Worm (Caenorhabditis elegans) whole organism, L1 larva: ENCODE results near the gene F22B5.10.
"Not testable (repeated sequence)": the region's sequence is repeated elsewhere in the genome, so short reads cannot be mapped to it uniquely, and the experiment has no call there.

Experiments used
- C34B4.2 ChIP-seq: sonication (generic microtip); optimal IDR thresholded peaks from 2 replicates; lab custom pipeline; 2017; ENCODE audit warnings: mild to moderate bottlenecking, missing genetic modification characterization, missing compliant biosample characterization
- Y116A8C.19 ChIP-seq: sonication (generic microtip); optimal IDR thresholded peaks from 2 replicates; lab custom pipeline; 2016; ENCODE audit warnings: missing compliant biosample characterization, missing genetic modification characterization, borderline replicate concordance
- aha-1 ChIP-seq: fragments of 150-350 bp; optimal IDR thresholded peaks from 2 replicates; lab custom pipeline; 2014; ENCODE audit warnings: missing biosample characterization, missing genetic modification characterization
- aly-2 ChIP-seq: fragments of 150-350 bp; optimal IDR thresholded peaks from 2 replicates; lab custom pipeline; 2014; ENCODE audit warnings: missing biosample characterization, missing genetic modification characterization
- ceh-88 ChIP-seq: fragments of 200-800 bp; sonication (Bioruptor generic); IDR thresholded peaks from 2 replicates; pipeline ENCODE4 v1.3.6; 2022; ENCODE audit warnings: missing genetic modification characterization, missing compliant biosample characterization
- dpl-1 ChIP-seq, 3 experiments: fragments of 150-350 bp in 2 of 3; sonication (generic microtip) in 1 of 3; optimal IDR thresholded peaks; 2 replicates each; lab custom pipeline; 2014 to 2017; ENCODE audit warnings: missing biosample characterization in 3 of 3, missing genetic modification characterization in 3 of 3, missing genetic modification reagents in 3 of 3
- egl-27 ChIP-seq, 2 experiments: fragments of 150-350 bp in 1 of 2; sonication (generic microtip); optimal IDR thresholded peaks; 3 replicates each; lab custom pipeline; 2017 to 2018; ENCODE audit warnings: missing biosample characterization in 2 of 2, missing genetic modification characterization in 2 of 2, missing genetic modification reagents in 2 of 2
- elt-2 ChIP-seq: sonication (generic microtip); optimal IDR thresholded peaks from 2 replicates; lab custom pipeline; 2016; ENCODE audit warnings: missing genetic modification characterization, mild to moderate bottlenecking, inconsistent platforms, missing compliant biosample characterization, missing genetic modification reagents
- ets-5 ChIP-seq: fragments of 200-800 bp; sonication (Bioruptor generic); IDR thresholded peaks from 2 replicates; pipeline ENCODE4 v1.3.6; 2022; ENCODE audit warnings: missing genetic modification characterization, missing compliant biosample characterization
- fkh-10 ChIP-seq: sonication (generic microtip); optimal IDR thresholded peaks from 2 replicates; lab custom pipeline; 2017; ENCODE audit warnings: missing biosample characterization, missing genetic modification reagents, missing genetic modification characterization
- fkh-4 ChIP-seq: sonication (generic microtip); optimal IDR thresholded peaks from 2 replicates; lab custom pipeline; 2016; ENCODE audit warnings: missing compliant biosample characterization, missing genetic modification characterization, borderline replicate concordance
- fkh-8 ChIP-seq: sonication (generic microtip); optimal IDR thresholded peaks from 2 replicates; lab custom pipeline; 2016; ENCODE audit warnings: mild to moderate bottlenecking, missing genetic modification characterization, missing compliant biosample characterization
- hlh-17 ChIP-seq: fragments of 200-800 bp; sonication (Bioruptor generic); optimal IDR thresholded peaks from 2 replicates; lab custom pipeline; 2018; ENCODE audit warnings: missing genetic modification characterization, mild to moderate bottlenecking, missing compliant biosample characterization, moderate library complexity, borderline replicate concordance
- hpl-2 ChIP-seq: fragments of 150-350 bp; optimal IDR thresholded peaks from 2 replicates; lab custom pipeline; 2014; ENCODE audit warnings: missing biosample characterization, missing genetic modification reagents, missing genetic modification characterization
- irx-1 ChIP-seq: sonication (generic microtip); optimal IDR thresholded peaks from 2 replicates; lab custom pipeline; 2016; ENCODE audit warnings: missing genetic modification characterization, missing compliant biosample characterization
- lir-3 ChIP-seq: sonication (generic microtip); optimal IDR thresholded peaks from 2 replicates; lab custom pipeline; 2016; ENCODE audit warnings: mild to moderate bottlenecking, missing genetic modification characterization, moderate library complexity, missing compliant biosample characterization; ENCODE audit not compliant: poor library complexity
- lsy-2 ChIP-seq, 2 experiments: fragments of 150-350 bp; optimal IDR thresholded peaks; 2 replicates each; lab custom pipeline; 2014; ENCODE audit warnings: missing biosample characterization in 2 of 2, missing genetic modification characterization in 2 of 2
- mab-9 ChIP-seq: fragments of 200-800 bp; sonication (Bioruptor generic); IDR thresholded peaks from 2 replicates; pipeline ENCODE4 v1.3.6; 2022; ENCODE audit warnings: missing genetic modification reagents, missing genetic modification characterization, missing compliant biosample characterization
- mep-1 ChIP-seq: fragments of 150-350 bp; optimal IDR thresholded peaks from 2 replicates; lab custom pipeline; 2014; ENCODE audit warnings: missing biosample characterization, missing genetic modification characterization
- nhr-12 ChIP-seq: sonication (generic microtip); optimal IDR thresholded peaks from 2 replicates; lab custom pipeline; 2017; ENCODE audit warnings: missing biosample characterization, missing genetic modification characterization
- nhr-19 ChIP-seq: fragments of 200-800 bp; sonication (Bioruptor generic); conservative IDR thresholded peaks from 2 replicates; pipeline ENCODE4 v1.3.6; 2022; ENCODE audit warnings: missing genetic modification characterization, missing compliant biosample characterization
- nhr-20 ChIP-seq: sonication (generic microtip); optimal IDR thresholded peaks from 2 replicates; lab custom pipeline; 2016; ENCODE audit warnings: mild to moderate bottlenecking, missing genetic modification characterization, missing compliant biosample characterization
- nhr-237 ChIP-seq: fragments of 150-350 bp; optimal IDR thresholded peaks from 2 replicates; lab custom pipeline; 2014; ENCODE audit warnings: missing biosample characterization, missing genetic modification characterization
- nhr-28 ChIP-seq: fragments of 150-350 bp; optimal IDR thresholded peaks from 2 replicates; lab custom pipeline; 2014; ENCODE audit warnings: missing biosample characterization, missing genetic modification characterization
- nhr-47 ChIP-seq: sonication (generic microtip); optimal IDR thresholded peaks from 2 replicates; lab custom pipeline; 2016; ENCODE audit warnings: mild to moderate bottlenecking, missing genetic modification characterization, moderate library complexity, missing compliant biosample characterization
- nhr-90 ChIP-seq: sonication (generic microtip); optimal IDR thresholded peaks from 2 replicates; lab custom pipeline; 2016; ENCODE audit warnings: mild to moderate bottlenecking, missing genetic modification characterization, missing compliant biosample characterization; ENCODE audit not compliant: poor library complexity
- pag-3 ChIP-seq: sonication (generic microtip); optimal IDR thresholded peaks from 2 replicates; lab custom pipeline; 2017; ENCODE audit warnings: missing genetic modification characterization, mild to moderate bottlenecking, missing compliant biosample characterization, antibody characterized with exemption, borderline replicate concordance; ENCODE audit not compliant: insufficient read depth
- pax-3 ChIP-seq: fragments of 200-800 bp; sonication (Bioruptor generic); optimal IDR thresholded peaks from 2 replicates; lab custom pipeline; 2018; ENCODE audit warnings: mild to moderate bottlenecking, missing genetic modification characterization, moderate library complexity, missing compliant biosample characterization
- pqm-1 ChIP-seq: sonication (generic microtip); optimal IDR thresholded peaks from 3 replicates; lab custom pipeline; 2017; ENCODE audit warnings: missing biosample characterization, missing genetic modification characterization
- skn-1 ChIP-seq: fragments of 150-350 bp; optimal IDR thresholded peaks from 2 replicates; lab custom pipeline; 2014; ENCODE audit warnings: missing biosample characterization, missing genetic modification characterization
- sox-4 ChIP-seq: sonication (generic microtip); optimal IDR thresholded peaks from 2 replicates; lab custom pipeline; 2016; ENCODE audit warnings: missing genetic modification characterization, missing compliant biosample characterization
- sup-37 ChIP-seq: fragments of 200-800 bp; sonication (Bioruptor generic); optimal IDR thresholded peaks from 2 replicates; lab custom pipeline; 2018; ENCODE audit warnings: mild to moderate bottlenecking, missing genetic modification characterization, missing compliant biosample characterization
- tlp-1 ChIP-seq: fragments of 150-350 bp; optimal IDR thresholded peaks from 2 replicates; lab custom pipeline; 2014; ENCODE audit warnings: missing biosample characterization, missing genetic modification characterization
- unc-30 ChIP-seq: sonication (generic microtip); optimal IDR thresholded peaks from 2 replicates; lab custom pipeline; 2017; ENCODE audit warnings: missing biosample characterization, missing genetic modification characterization
- unc-62 ChIP-seq: fragments of 150-350 bp; optimal IDR thresholded peaks from 2 replicates; lab custom pipeline; 2014; ENCODE audit warnings: missing biosample characterization, missing genetic modification reagents, missing genetic modification characterization
- unc-98 ChIP-seq: fragments of 200-800 bp; sonication (Bioruptor generic); IDR thresholded peaks from 2 replicates; pipeline ENCODE4 v1.3.6; 2022; ENCODE audit warnings: missing genetic modification characterization, missing compliant biosample characterization
- xbp-1 ChIP-seq: sonication (generic microtip); optimal IDR thresholded peaks from 2 replicates; lab custom pipeline; 2016; ENCODE audit warnings: missing genetic modification characterization, missing compliant biosample characterization
- ztf-11 ChIP-seq, 2 experiments: sonication (generic microtip); optimal IDR thresholded peaks; 2 replicates each; lab custom pipeline; 2016 to 2017; ENCODE audit warnings: missing genetic modification characterization in 2 of 2, missing biosample characterization in 1 of 2, missing compliant biosample characterization in 1 of 2

F22B5.10 gene

DNA sequence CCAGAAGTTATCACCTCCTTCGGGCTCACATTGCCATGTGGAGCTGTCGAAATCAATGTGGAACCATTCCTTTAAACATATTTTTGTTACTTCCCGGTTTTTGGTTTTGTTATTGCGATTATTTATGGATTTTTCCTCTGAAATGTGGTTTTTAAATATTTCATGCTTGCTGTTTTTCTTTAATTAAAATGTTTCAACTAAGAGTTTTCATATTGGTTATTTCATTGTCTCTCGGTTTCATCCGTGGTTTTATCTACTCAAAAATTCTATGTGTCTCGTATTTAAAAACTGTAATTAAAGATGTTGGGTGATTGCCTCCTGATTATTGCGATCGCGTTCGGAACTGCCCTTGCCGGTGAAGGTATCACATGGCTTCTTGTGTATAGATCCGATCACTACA lies at the start of gene F22B5.10:
Gene F22B5.10 (plus strand): TSS at position 301 of the 400 bp plus-strand sequence.
- TF ChIP-seq nhr-12 (tag; lab: Kevin White, UChicago) (no peak), sup-37 (GFP tag; lab: Kevin White, UChicago) (no peak), unc-30 (tag; lab: Kevin White, UChicago) (no peak), egl-27 (tag; optimal IDR thresholded peaks at IDR 0.05; lab: Kevin White, UChicago) (no peak), nhr-20 (no peak), pax-3 (no peak), irx-1 (no peak), xbp-1 (tag; lab: Kevin White, UChicago) (no peak), lir-3 (no peak), nhr-28 (tag; lab: Kevin White, UChicago) (no peak), skn-1 (no peak), C34B4.2 (tag; lab: Kevin White, UChicago) (no peak), dpl-1 (GFP tag; optimal IDR thresholded peaks at IDR 0.05; lab: Kevin White, UChicago) (no peak), tlp-1 (tag; lab: Kevin White, UChicago) (no peak), aha-1 (tag; lab: Kevin White, UChicago) (no peak), hlh-17 (GFP tag; lab: Kevin White, UChicago) (no peak), ets-5 (no peak)

DNA sequence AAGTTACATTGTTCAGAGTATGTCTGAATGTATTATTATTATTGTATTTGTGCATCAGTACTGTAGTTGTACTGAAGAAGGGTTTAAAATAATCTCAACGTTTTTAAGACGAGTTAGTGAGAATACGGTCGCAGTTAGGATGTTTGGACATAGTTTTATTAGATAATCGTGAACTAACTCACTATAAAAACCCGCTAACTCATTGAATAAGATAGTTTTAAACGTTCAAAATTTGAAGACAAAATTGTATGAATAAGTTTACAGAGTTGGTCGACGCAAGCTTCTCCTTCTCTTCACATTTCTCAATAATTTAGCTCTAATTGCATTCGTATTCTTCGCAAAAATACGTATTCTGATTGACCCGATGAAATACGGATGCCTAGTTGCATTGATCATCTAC lies 48.0 kb upstream of the F22B5.10 start:
- no peak for TF ChIP-seq sox-4 (tag; lab: Kevin White, UChicago)
- TF ChIP-seq lsy-2 (tag; optimal IDR thresholded peaks at IDR 0.05; lab: Kevin White, UChicago) = peak in 1 of 2 experiments; percentile 41
- no peak for TF ChIP-seq hpl-2 (GFP tag; lab: Kevin White, UChicago)
- TF ChIP-seq tlp-1 (tag; lab: Kevin White, UChicago) = peak; percentile 82

DNA sequence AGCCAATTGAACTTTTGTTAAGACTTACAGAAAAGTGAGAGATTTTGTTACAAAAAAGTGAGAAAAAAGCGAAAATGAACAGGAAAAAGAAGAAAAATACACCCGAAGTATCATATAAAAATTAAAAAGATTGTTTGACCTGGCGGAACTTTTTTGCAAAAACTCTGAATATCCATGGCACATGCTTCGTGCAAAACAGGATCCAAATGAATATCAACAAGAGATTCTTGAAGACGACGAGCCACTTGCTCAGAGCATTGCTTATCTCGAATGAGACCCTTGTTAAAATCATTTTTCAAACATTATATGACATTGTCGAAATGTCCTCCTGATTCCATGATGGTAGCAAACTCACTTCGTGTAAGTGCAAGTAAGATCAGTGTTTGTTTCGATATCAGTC lies 47.2 kb upstream of the F22B5.10 start, which contains the start of gene F14E5.8:
Gene F14E5.8 (plus strand): TSS at position 301 of the 400 bp plus-strand sequence.
- not testable (repeated sequence) for TF ChIP-seq unc-30, nhr-237, fkh-8 (tag; lab: Kevin White, UChicago)

DNA sequence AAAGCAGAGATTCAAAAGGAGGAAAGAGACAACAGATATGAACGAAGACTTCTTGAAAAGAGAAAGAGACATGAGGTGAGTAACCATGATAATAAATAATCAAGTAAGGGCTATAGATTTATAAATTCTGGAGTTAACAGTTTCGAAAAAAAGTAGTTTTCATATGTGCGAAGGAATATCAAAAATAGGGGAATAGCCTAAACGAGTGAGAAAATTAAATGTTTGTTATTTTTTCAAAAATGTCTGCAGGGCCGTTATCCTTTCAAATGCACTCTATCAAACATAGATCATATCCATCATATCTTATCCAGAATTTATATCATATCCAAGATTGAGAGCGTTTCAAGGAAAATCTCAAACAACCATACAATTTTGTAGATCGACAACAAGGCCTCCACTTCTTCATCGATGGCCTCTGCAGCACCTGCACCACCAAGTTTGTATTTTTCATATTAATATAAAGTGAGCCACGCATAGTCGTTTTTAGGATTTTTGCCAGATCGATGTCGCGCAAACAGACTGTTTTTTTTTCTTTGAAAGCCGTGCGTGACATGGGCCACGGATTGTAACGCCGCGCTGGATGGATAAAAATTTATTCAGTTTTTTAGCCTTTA lies 46.1 kb upstream of the F22B5.10 start:
- TF ChIP-seq tlp-1 (tag; lab: Kevin White, UChicago) (peak; percentile 90), lsy-2 (tag; optimal IDR thresholded peaks at IDR 0.05; lab: Kevin White, UChicago) (peak in 1 of 2 experiments; percentile 48), nhr-237 (tag; lab: Kevin White, UChicago) (no peak), fkh-10 (no peak), nhr-90 (no peak)

DNA sequence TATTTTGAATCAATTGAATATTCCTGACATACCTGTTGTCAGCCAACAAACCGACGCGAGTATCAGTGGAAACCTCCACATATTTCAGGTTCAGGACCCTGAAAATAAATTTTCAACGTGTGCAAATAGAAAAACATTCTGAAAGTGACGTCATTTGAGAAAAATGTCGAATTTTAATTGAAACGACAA lies 38.3 kb upstream of the F22B5.10 start, which contains the start of gene F14E5.2:
Gene F14E5.2 (minus strand): TSS at position 101 of the 189 bp plus-strand sequence.
- TF ChIP-seq mep-1 (tag; lab: Kevin White, UChicago) (no peak), ztf-11 (tag; optimal IDR thresholded peaks at IDR 0.05; lab: Kevin White, UChicago) (no peak), fkh-4 (no peak), mab-9 (GFP tag; lab: Robert Waterston, UW) (no peak), nhr-19 (no peak), aly-2 (tag; lab: Kevin White, UChicago) (no peak), pag-3 (tag; lab: Kevin White, UChicago) (no peak), pqm-1 (tag; lab: Kevin White, UChicago) (no peak), Y116A8C.19 (tag; lab: Kevin White, UChicago) (no peak), unc-62 (GFP tag; lab: Kevin White, UChicago) (no peak), elt-2 (tag; lab: Kevin White, UChicago) (no peak), ceh-88 (GFP tag; lab: Robert Waterston, UW) (no peak), nhr-20 (no peak), unc-98 (no peak), nhr-47 (tag; lab: Kevin White, UChicago) (no peak)
